Worm (Caenorhabditis elegans): ENCODE measurements around the gene mmaa-1.

mmaa-1 gene

ce11 chrII:7121762-7122292, 20.9 kb upstream of the mmaa-1 start, which contains the start of gene F10E7.2:
TSS of gene F10E7.2 (plus strand) at chrII:7122242.
- TF ChIP-seq med-1 (GFP tag; optimal IDR thresholded peaks at IDR 0.05; ENCODE audit: insufficient read depth) (no peak), flt-1 (GFP tag; IDR thresholded peaks at IDR 0.05) (no peak), ztf-29 (GFP tag; IDR thresholded peaks at IDR 0.05) (no peak), cog-1 (tag; optimal IDR thresholded peaks at IDR 0.05) (no peak), ref-1 (GFP tag; conservative IDR thresholded peaks at IDR 0.05) (no peak), ztf-23 (GFP tag; IDR thresholded peaks at IDR 0.05) (no peak), T22C8.4 (GFP tag; IDR thresholded peaks at IDR 0.05) (no peak), klf-2 (GFP tag; conservative IDR thresholded peaks at IDR 0.05) (no peak), tab-1 (GFP tag; IDR thresholded peaks at IDR 0.05) (no peak)

DNA sequence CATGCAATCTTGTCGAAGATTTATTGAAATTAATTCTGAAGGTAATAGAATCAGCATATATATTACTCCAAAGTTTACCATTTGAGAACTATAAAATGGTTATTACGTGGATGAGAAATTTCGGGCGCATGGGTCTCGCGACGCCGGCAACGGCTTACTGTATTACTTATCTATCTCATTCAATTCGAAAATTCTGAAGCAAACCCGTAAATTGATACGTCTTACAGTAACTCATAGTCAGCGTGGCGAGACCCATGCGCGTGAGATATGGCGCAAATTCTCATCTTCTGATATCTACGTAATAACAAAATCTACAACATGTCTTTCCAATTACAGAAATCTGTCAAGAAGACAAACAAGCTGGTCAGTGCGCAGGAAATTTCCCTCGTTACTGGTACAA, 18.6 kb upstream of the mmaa-1 start:
- no peak for TF ChIP-seq med-1 (GFP tag; optimal IDR thresholded peaks at IDR 0.05; ENCODE audit: insufficient read depth)
- TF ChIP-seq flt-1 (GFP tag; IDR thresholded peaks at IDR 0.05): no peak
- TF ChIP-seq T22C8.4 (GFP tag; IDR thresholded peaks at IDR 0.05): no peak
- TF ChIP-seq tab-1 (GFP tag; IDR thresholded peaks at IDR 0.05): no peak
- TF ChIP-seq klf-2 (GFP tag; conservative IDR thresholded peaks at IDR 0.05): no peak
- no peak for TF ChIP-seq ref-1 (GFP tag; conservative IDR thresholded peaks at IDR 0.05)
- no peak for TF ChIP-seq ztf-23 (GFP tag; IDR thresholded peaks at IDR 0.05)
- TF ChIP-seq cog-1 (tag; optimal IDR thresholded peaks at IDR 0.05): no peak

- TF ChIP-seq med-1 (GFP tag; optimal IDR thresholded peaks at IDR 0.05; ENCODE audit: insufficient read depth) (no peak), tab-1 (GFP tag; IDR thresholded peaks at IDR 0.05) (no peak)
Observed at ce11 chrII:7116350-7116749, 15.4 kb upstream of the mmaa-1 start, which contains the start of gene spon-1. TSS of gene spon-1 (plus strand) at chrII:7116557.

DNA sequence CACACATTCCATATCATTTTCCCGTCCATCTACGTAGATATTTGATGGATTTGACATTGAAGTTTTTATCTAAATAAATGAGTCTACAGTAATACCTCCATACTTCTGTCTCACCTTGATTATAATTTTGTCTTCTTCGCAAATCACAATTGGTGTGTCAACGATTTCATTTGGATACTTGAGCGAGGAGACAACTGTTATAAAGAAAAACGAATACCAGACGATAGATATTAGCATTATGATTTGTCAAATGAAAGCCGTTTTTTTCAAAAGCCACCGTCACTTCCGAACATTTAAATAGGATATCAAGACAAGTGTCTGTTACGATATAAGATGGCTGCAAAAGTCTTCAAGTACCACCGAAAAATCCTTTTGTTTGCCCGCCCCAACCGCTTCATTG, 14.7 kb upstream of the mmaa-1 start, which contains the start of gene cutl-5:
cutl-5 (minus strand) TSS at position 269 of the 400 bp plus-strand sequence.
- no peak for TF ChIP-seq ref-1 (GFP tag; conservative IDR thresholded peaks at IDR 0.05)

DNA sequence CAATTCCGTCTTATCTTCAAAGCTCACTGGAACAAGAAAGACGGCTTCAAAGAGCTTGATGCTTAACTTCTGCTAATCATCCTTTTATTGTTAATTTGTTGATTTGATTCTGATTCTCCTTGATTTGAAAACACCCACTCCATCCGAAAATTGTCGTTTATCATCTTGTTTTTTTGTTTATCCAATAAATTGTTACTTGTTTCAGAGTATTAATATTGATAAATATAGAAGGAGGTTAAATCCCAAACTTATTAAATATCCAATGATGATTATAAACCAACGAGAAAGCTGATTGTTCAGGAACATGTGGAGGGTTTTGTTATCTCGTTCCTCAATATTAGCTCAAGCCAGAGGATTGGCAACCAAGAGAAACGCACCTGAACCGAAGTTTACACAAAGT, 11.8 kb upstream of the mmaa-1 start, which contains the start of gene F10E7.6:
F10E7.6 (plus strand) TSS at position 301 of the 400 bp plus-strand sequence.
- TF ChIP-seq tab-1 (GFP tag; IDR thresholded peaks at IDR 0.05) (no peak), ztf-23 (GFP tag; IDR thresholded peaks at IDR 0.05) (no peak), ztf-29 (GFP tag; IDR thresholded peaks at IDR 0.05) (no peak), klf-2 (GFP tag; conservative IDR thresholded peaks at IDR 0.05) (no peak), cog-1 (tag; optimal IDR thresholded peaks at IDR 0.05) (no peak), med-1 (GFP tag; optimal IDR thresholded peaks at IDR 0.05; ENCODE audit: insufficient read depth) (no peak), ref-1 (GFP tag; conservative IDR thresholded peaks at IDR 0.05) (no peak), T22C8.4 (GFP tag; IDR thresholded peaks at IDR 0.05) (no peak), flt-1 (GFP tag; IDR thresholded peaks at IDR 0.05) (no peak)

ce11 chrII:7111657-7112049, 10.7 kb upstream of the mmaa-1 start, which contains the start of gene F10E7.5:
TSS of gene F10E7.5 (plus strand) at chrII:7111978.
- TF ChIP-seq ztf-23 (GFP tag; IDR thresholded peaks at IDR 0.05): no peak
- peak; percentile 35 for TF ChIP-seq cog-1 (tag; optimal IDR thresholded peaks at IDR 0.05)

ce11 chrII:7111012-7111656, 10.2 kb upstream of the mmaa-1 start:
- TF ChIP-seq ztf-23 (GFP tag; IDR thresholded peaks at IDR 0.05) (no peak), ztf-29 (GFP tag; IDR thresholded peaks at IDR 0.05) (no peak), flt-1 (GFP tag; IDR thresholded peaks at IDR 0.05) (no peak), cog-1 (tag; optimal IDR thresholded peaks at IDR 0.05) (no peak), tab-1 (GFP tag; IDR thresholded peaks at IDR 0.05) (no peak)

DNA sequence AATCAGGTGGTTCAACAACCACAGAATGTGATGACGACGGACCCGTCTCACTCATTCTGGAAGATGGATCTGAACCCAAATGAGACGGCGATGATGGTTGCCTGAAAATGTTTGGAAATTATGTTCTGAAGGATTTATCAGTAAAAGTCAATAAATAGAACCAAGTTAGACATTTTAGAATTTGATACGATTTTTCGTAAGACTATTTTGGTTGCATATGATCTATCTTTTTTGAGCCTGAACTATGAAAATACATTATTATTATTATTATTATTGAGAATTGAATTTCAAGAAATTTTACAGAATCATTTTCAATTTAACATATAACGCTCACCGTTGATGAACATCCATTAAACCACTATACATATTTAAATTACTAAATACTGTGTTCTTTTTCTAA, 9.0 kb upstream of the mmaa-1 start, which contains the start of gene F10E7.9:
F10E7.9 (minus strand) TSS at position 101 of the 400 bp plus-strand sequence.
- TF ChIP-seq klf-2 (GFP tag; conservative IDR thresholded peaks at IDR 0.05) (no peak), flt-1 (GFP tag; IDR thresholded peaks at IDR 0.05) (no peak), tab-1 (GFP tag; IDR thresholded peaks at IDR 0.05) (no peak), ref-1 (GFP tag; conservative IDR thresholded peaks at IDR 0.05) (no peak), ztf-23 (GFP tag; IDR thresholded peaks at IDR 0.05) (no peak), cog-1 (tag; optimal IDR thresholded peaks at IDR 0.05) (no peak), T22C8.4 (GFP tag; IDR thresholded peaks at IDR 0.05) (no peak), med-1 (GFP tag; optimal IDR thresholded peaks at IDR 0.05; ENCODE audit: insufficient read depth) (no peak), ztf-29 (GFP tag; IDR thresholded peaks at IDR 0.05) (no peak)

- TF ChIP-seq cog-1 (tag; optimal IDR thresholded peaks at IDR 0.05) (no peak), flt-1 (GFP tag; IDR thresholded peaks at IDR 0.05) (no peak), ref-1 (GFP tag; conservative IDR thresholded peaks at IDR 0.05) (no peak), tab-1 (GFP tag; IDR thresholded peaks at IDR 0.05) (no peak), med-1 (GFP tag; optimal IDR thresholded peaks at IDR 0.05; ENCODE audit: insufficient read depth) (no peak), T22C8.4 (GFP tag; IDR thresholded peaks at IDR 0.05) (no peak), ztf-23 (GFP tag; IDR thresholded peaks at IDR 0.05) (no peak), klf-2 (GFP tag; conservative IDR thresholded peaks at IDR 0.05) (no peak), ztf-29 (GFP tag; IDR thresholded peaks at IDR 0.05) (no peak)
Observed at ce11 chrII:7106313-7106712, 5.3 kb upstream of the mmaa-1 start.

- TF ChIP-seq tab-1 (GFP tag; IDR thresholded peaks at IDR 0.05): no peak
- TF ChIP-seq flt-1 (GFP tag; IDR thresholded peaks at IDR 0.05): 0 out of 2 replicates have a peak, but pooled peaks have one; percentile 32
- TF ChIP-seq ztf-23 (GFP tag; IDR thresholded peaks at IDR 0.05): peak; percentile 57; the same call in 1 of the 2 replicates
- TF ChIP-seq klf-2 (GFP tag; conservative IDR thresholded peaks at IDR 0.05): no peak
- no peak for TF ChIP-seq ztf-29 (GFP tag; IDR thresholded peaks at IDR 0.05)
- TF ChIP-seq cog-1 (tag; optimal IDR thresholded peaks at IDR 0.05): no peak
- TF ChIP-seq T22C8.4 (GFP tag; IDR thresholded peaks at IDR 0.05): no peak
- TF ChIP-seq ref-1 (GFP tag; conservative IDR thresholded peaks at IDR 0.05): no peak
- no peak for TF ChIP-seq med-1 (GFP tag; optimal IDR thresholded peaks at IDR 0.05; ENCODE audit: insufficient read depth)
Observed at ce11 chrII:7104794-7105613, 4.0 kb upstream of the mmaa-1 start, which contains the start of the genes farl-11 and rpl-33. TSS of gene farl-11 (minus strand) at chrII:7105035. TSS of gene rpl-33 (plus strand) at chrII:7105563.

Data from whole organism, midembryonic.